Worm (Caenorhabditis elegans): ENCODE measurements around the gene B0273.1.
A peak's percentile ranks its signal among the peaks of the same experiment; 100 is the strongest.

The B0273.1 gene

DNA sequence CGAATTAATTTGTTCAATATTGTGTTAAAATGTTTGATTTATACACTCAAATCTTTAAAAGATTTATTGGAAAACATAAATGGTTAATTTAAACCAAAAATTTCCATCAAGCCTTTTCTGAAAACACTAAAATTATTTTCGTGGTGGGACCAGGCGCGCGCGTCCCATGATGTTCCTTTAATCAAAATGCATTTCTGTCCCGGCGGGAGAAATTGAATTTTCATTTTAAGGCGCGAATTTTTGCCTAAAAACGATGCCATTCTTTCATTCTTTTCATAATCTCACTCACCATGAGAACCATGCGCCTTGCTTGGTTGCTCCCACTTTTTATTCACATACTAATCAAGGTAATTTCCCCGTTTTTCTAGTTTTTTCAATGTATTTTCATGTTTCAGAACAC is 24.1 kb upstream of the B0273.1 start, which contains the start of gene rme-2 (continued):
- TF ChIP-seq rcor-1 (GFP tag; IDR thresholded peaks at IDR 0.05) (peak; percentile 80), C17E4.6 (GFP tag; IDR thresholded peaks at IDR 0.05) (peak; percentile 82), lag-1 (GFP tag; IDR thresholded peaks at IDR 0.05) (no peak), C06A6.2 (GFP tag; conservative IDR thresholded peaks at IDR 0.05) (no peak), dpl-1 (GFP tag; optimal IDR thresholded peaks at IDR 0.05) (peak; percentile 96), ceh-58 (GFP tag; IDR thresholded peaks at IDR 0.05) (no peak), let-607 (tag; optimal IDR thresholded peaks at IDR 0.05) (no peak), Y79H2A.3 (GFP tag; conservative IDR thresholded peaks at IDR 0.05) (no peak), ztf-3 (GFP tag; optimal IDR thresholded peaks at IDR 0.05) (no peak), B0336.3 (GFP tag; IDR thresholded peaks at IDR 0.05) (peak; percentile 80), K12H6.12 (tag; optimal IDR thresholded peaks at IDR 0.05) (no peak), nhr-80 (tag; optimal IDR thresholded peaks at IDR 0.05) (no peak), nfya-2 (GFP tag; IDR thresholded peaks at IDR 0.05) (no peak), lin-54 (GFP tag; optimal IDR thresholded peaks at IDR 0.05) (peak; percentile 82), nfya-1 (tag; optimal IDR thresholded peaks at IDR 0.05; ENCODE audit: borderline replicate concordance, insufficient read depth) (no peak), ceh-40 (GFP tag; IDR thresholded peaks at IDR 0.05) (no peak), nhr-90 (tag; optimal IDR thresholded peaks at IDR 0.05) (no peak), madf-6 (GFP tag; IDR thresholded peaks at IDR 0.05) (peak; percentile 98), ekl-4 (GFP tag; IDR thresholded peaks at IDR 0.05) (peak; percentile 71; the same call in 1 of the 2 replicates), F23B12.7 (tag; optimal IDR thresholded peaks at IDR 0.05; ENCODE audit: insufficient read depth) (no peak), lin-40 (tag; optimal IDR thresholded peaks at IDR 0.05) (no peak), gei-17 (GFP tag; optimal IDR thresholded peaks at IDR 0.05) (no peak), akir-1 (GFP tag; optimal IDR thresholded peaks at IDR 0.05) (no peak), F37B4.10 (GFP tag; IDR thresholded peaks at IDR 0.05) (no peak), hlh-26 (GFP tag; conservative IDR thresholded peaks at IDR 0.05) (no peak), F49E8.2 (tag; optimal IDR thresholded peaks at IDR 0.05; ENCODE audit: insufficient read depth) (peak; percentile 90), mel-28 (tag; optimal IDR thresholded peaks at IDR 0.05; ENCODE audit: borderline replicate concordance) (no peak), die-1 (tag; optimal IDR thresholded peaks at IDR 0.05) (no peak), chd-7 (tag; optimal IDR thresholded peaks at IDR 0.05) (no peak), pbrm-1 (GFP tag; IDR thresholded peaks at IDR 0.05) (0 out of 2 replicates have a peak, but pooled peaks have one; percentile 12), ztf-22 (GFP tag; optimal IDR thresholded peaks at IDR 0.05) (no peak), ztf-25 (GFP tag; IDR thresholded peaks at IDR 0.05) (no peak)

DNA sequence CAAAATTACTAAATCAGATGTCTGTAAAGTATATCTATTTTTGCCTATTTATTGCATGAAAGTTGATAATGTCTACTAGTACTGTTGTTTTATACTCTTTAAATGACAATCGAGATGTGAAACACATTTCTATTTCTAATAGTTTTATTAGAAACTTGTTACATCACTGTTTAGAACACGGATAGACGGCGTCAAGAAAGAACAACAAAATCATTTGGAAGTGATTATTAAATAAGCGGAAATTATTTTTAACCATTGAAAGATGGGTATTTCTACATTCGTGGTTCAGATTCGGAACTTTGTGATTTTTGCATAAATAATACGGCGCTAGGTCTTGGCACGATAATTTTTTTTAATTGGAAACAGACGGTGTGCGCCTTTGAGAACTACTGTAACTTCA is 20.7 kb upstream of the B0273.1 start:
- no peak for TF ChIP-seq T07F8.4 (tag; optimal IDR thresholded peaks at IDR 0.05)
- TF ChIP-seq egl-18 (GFP tag; IDR thresholded peaks at IDR 0.05) = no peak
- TF ChIP-seq hrde-1 (tag; optimal IDR thresholded peaks at IDR 0.05; ENCODE audit: borderline replicate concordance) = peak; percentile 79
- TF ChIP-seq hmg-1.2 (GFP tag; IDR thresholded peaks at IDR 0.05) = peak; percentile 43
- no peak for TF ChIP-seq F55B11.4 (tag; optimal IDR thresholded peaks at IDR 0.05; ENCODE audit: borderline replicate concordance, insufficient read depth)
- 0 out of 2 replicates have a peak, but pooled peaks have one; percentile 60 for TF ChIP-seq Y95B8A.8 (GFP tag; IDR thresholded peaks at IDR 0.05)
- TF ChIP-seq F33H1.4 (GFP tag; IDR thresholded peaks at IDR 0.05) = peak; percentile 55
- peak; percentile 34 for TF ChIP-seq snpc-4 (GFP tag; optimal IDR thresholded peaks at IDR 0.05)
- peak in 3 of 4 experiments; percentile 19 to 86 (median 74) for TF ChIP-seq snpc-4 (tag; optimal IDR thresholded peaks at IDR 0.05)
- TF ChIP-seq F52B5.7 (tag; optimal IDR thresholded peaks at IDR 0.05) = no peak
- TF ChIP-seq sdz-38 (tag; optimal IDR thresholded peaks at IDR 0.05) = no peak
- TF ChIP-seq rcor-1 (GFP tag; IDR thresholded peaks at IDR 0.05) = peak; percentile 23; the same call in 1 of the 2 replicates
- no peak for TF ChIP-seq F10E7.11 (tag; optimal IDR thresholded peaks at IDR 0.05)
- no peak for TF ChIP-seq F37B4.10 (GFP tag; IDR thresholded peaks at IDR 0.05)
- TF ChIP-seq madf-6 (GFP tag; IDR thresholded peaks at IDR 0.05) = peak; percentile 62
- TF ChIP-seq die-1 (tag; optimal IDR thresholded peaks at IDR 0.05) = no peak
- no peak for TF ChIP-seq ztf-3 (GFP tag; optimal IDR thresholded peaks at IDR 0.05)
- TF ChIP-seq T26A5.8 (tag; optimal IDR thresholded peaks at IDR 0.05) = no peak
- TF ChIP-seq lsl-1 (GFP tag; optimal IDR thresholded peaks at IDR 0.05) = peak; percentile 26
- TF ChIP-seq Y53F4B.3 (GFP tag; IDR thresholded peaks at IDR 0.05) = no peak
- TF ChIP-seq K12H6.12 (tag; optimal IDR thresholded peaks at IDR 0.05) = no peak
- TF ChIP-seq gei-17 (GFP tag; optimal IDR thresholded peaks at IDR 0.05) = no peak
- no peak for TF ChIP-seq aptf-3 (GFP tag; IDR thresholded peaks at IDR 0.05)

Data from whole organism, young adult.